Worm (Caenorhabditis elegans) whole organism, late embryonic: Measurements from ENCODE around the gene asp-3.

Source experiments
- C38D4.7 ChIP-seq: fragments of 200-800 bp; sonication (Bioruptor generic); optimal IDR thresholded peaks from 2 replicates; lab custom pipeline; 2018; ENCODE audit warnings: mild to moderate bottlenecking, missing genetic modification characterization, moderate library complexity, missing compliant biosample characterization
- ceh-18 ChIP-seq: sonication (generic microtip); optimal IDR thresholded peaks from 2 replicates; lab custom pipeline; 2016; ENCODE audit warnings: missing genetic modification characterization, missing compliant biosample characterization
- ceh-30 ChIP-seq: fragments of 150-350 bp; optimal IDR thresholded peaks from 2 replicates; lab custom pipeline; 2014; ENCODE audit warnings: missing biosample characterization, missing genetic modification characterization
- dmd-4 ChIP-seq: sonication (generic microtip); optimal IDR thresholded peaks from 2 replicates; lab custom pipeline; 2016; ENCODE audit warnings: borderline replicate concordance, missing genetic modification characterization, missing compliant biosample characterization
- eyg-1 ChIP-seq: sonication (generic microtip); optimal IDR thresholded peaks from 2 replicates; lab custom pipeline; 2016; ENCODE audit warnings: missing genotype, missing genetic modification characterization, missing compliant biosample characterization
- fkh-10 ChIP-seq: fragments of 150-350 bp; optimal IDR thresholded peaks from 2 replicates; lab custom pipeline; 2014; ENCODE audit warnings: missing biosample characterization, missing genetic modification reagents, missing genetic modification characterization
- mec-3 ChIP-seq: sonication (generic microtip); optimal IDR thresholded peaks from 2 replicates; lab custom pipeline; 2016; ENCODE audit warnings: borderline replicate concordance, missing genetic modification characterization, missing compliant biosample characterization
- nhr-11 ChIP-seq: fragments of 150-350 bp; optimal IDR thresholded peaks from 2 replicates; lab custom pipeline; 2014; ENCODE audit warnings: missing biosample characterization, missing genetic modification characterization

DNA sequence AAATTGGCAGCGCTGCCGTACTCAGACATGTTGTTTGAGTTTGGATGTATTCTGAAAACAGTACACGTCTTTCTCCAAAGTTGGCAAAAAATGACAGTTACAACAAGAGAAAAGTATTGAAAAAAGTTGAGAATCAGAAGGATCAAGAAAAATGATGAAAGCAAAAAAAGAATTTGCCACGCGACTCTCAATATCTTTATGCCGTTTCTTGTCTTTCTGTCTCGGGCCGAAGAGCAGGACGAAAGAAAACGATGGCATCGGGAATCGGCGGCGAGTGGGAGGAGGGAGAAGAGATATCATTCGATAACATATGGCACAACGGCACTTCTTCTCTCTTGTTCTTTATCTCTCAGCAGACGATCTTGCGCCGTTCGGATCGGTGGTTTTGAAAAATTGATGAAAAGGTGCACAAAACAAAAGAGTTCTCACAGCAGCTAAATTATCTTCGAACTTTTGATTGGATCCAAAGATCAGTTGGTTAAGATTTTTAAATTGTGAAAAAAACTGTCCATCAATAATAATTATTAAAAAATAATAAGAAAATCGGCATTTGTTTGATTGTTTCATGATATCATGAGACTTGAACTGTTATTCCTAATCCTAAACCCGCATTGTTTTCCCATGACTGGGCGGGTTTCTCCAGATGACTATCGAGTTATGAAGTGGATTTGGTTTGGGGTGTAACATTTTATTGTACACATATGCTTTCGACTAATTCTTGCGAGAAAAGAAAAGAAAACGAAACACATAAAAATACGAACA is 32.5 kb downstream of the asp-3 start, which contains the start of gene gei-15:
- no peak for TF ChIP-seq eyg-1 (tag; lab: Kevin White, UChicago)
- TF ChIP-seq dmd-4 (tag; lab: Kevin White, UChicago): no peak
- no peak for TF ChIP-seq ceh-30 (tag; lab: Kevin White, UChicago)
- TF ChIP-seq mec-3 (tag; lab: Kevin White, UChicago): no peak
- no peak for TF ChIP-seq C38D4.7 (GFP tag; lab: Kevin White, UChicago)
- TF ChIP-seq fkh-10: no peak
- TF ChIP-seq nhr-11 (tag; lab: Kevin White, UChicago): no peak
- peak; percentile 7 for TF ChIP-seq ceh-18 (tag; lab: Kevin White, UChicago)
